Fruit fly (Drosophila melanogaster) whole organism, wandering third instar larva: ENCODE measurements around the gene ttk.
A peak's percentile ranks its signal among the peaks of the same experiment; 100 is the strongest.

Experiments
- Abd-B ChIP-seq: fragments of >200 bp; optimal IDR thresholded peaks from 2 replicates; lab custom pipeline; 2017; ENCODE audit warnings: missing biosample characterization, missing genetic modification characterization
- CG32264 ChIP-seq: fragments of 200-800 bp; sonication (Bioruptor generic); optimal IDR thresholded peaks from 2 replicates; lab custom pipeline; 2016; ENCODE audit warnings: missing biosample characterization, missing genetic modification characterization
- CG9705 ChIP-seq: fragments of 200-800 bp; sonication (Bioruptor generic); optimal IDR thresholded peaks from 2 replicates; lab custom pipeline; 2018; ENCODE audit warnings: missing biosample characterization, mild to moderate bottlenecking, missing genetic modification characterization
- Dfd ChIP-seq: fragments of >200 bp; optimal IDR thresholded peaks from 2 replicates; lab custom pipeline; 2017; ENCODE audit warnings: missing biosample characterization, missing genetic modification characterization
- Dif ChIP-seq: fragments of 200-275, 200-300 bp; sonication (Bioruptor generic); optimal IDR thresholded peaks from 2 replicates; lab custom pipeline; 2018; ENCODE audit warnings: missing biosample characterization, missing genetic modification characterization; ENCODE audit not compliant: partially characterized antibody
- Hnf4 ChIP-seq: fragments of 200-800 bp; sonication (Bioruptor generic); optimal IDR thresholded peaks from 2 replicates; lab custom pipeline; 2016; ENCODE audit warnings: missing biosample characterization, mild to moderate bottlenecking, missing genetic modification characterization
- Hr78 ChIP-seq: fragments of >200 bp; optimal IDR thresholded peaks from 2 replicates; lab custom pipeline; 2017; ENCODE audit warnings: missing biosample characterization, missing genetic modification characterization
- Hr83 ChIP-seq: fragments of 200-300 bp; sonication (Bioruptor generic); optimal IDR thresholded peaks from 2 replicates; lab custom pipeline; 2016; ENCODE audit warnings: missing biosample characterization, mild to moderate bottlenecking, missing genetic modification characterization, moderate library complexity; ENCODE audit not compliant: poor library complexity, severe bottlenecking
- Myc ChIP-seq: fragments of >200 bp; optimal IDR thresholded peaks from 2 replicates; lab custom pipeline; 2017
- OdsH ChIP-seq: fragments of 200-800 bp; sonication (Bioruptor generic); optimal IDR thresholded peaks from 2 replicates; lab custom pipeline; 2016; ENCODE audit warnings: missing biosample characterization, mild to moderate bottlenecking, missing genetic modification characterization
- Rel ChIP-seq, 2 experiments: fragments of 200-800 bp; sonication (Bioruptor generic) in 1 of 2; optimal IDR thresholded peaks; 2 replicates in 1 of 2; 3 replicates in 1 of 2; lab custom pipeline; 2016 to 2019; ENCODE audit warnings: mild to moderate bottlenecking in 2 of 2, missing biosample characterization in 2 of 2, missing genetic modification characterization in 2 of 2, moderate library complexity in 1 of 2
- Sp1 ChIP-seq: fragments of 200-800 bp; sonication (Bioruptor generic); optimal IDR thresholded peaks from 3 replicates; lab custom pipeline; 2019; ENCODE audit warnings: missing biosample characterization, mild to moderate bottlenecking, missing genetic modification characterization, moderate library complexity
- Vsx2 ChIP-seq: fragments of 200-300, 225-300 bp; sonication (Bioruptor generic); optimal IDR thresholded peaks from 2 replicates; lab custom pipeline; 2018; ENCODE audit warnings: missing biosample characterization, missing genetic modification characterization; ENCODE audit not compliant: partially characterized antibody
- br ChIP-seq: fragments of 200-800 bp; sonication (Bioruptor generic); optimal IDR thresholded peaks from 2 replicates; lab custom pipeline; 2016; ENCODE audit warnings: missing biosample characterization, missing genetic modification characterization
- brk ChIP-seq: fragments of 200-800 bp; sonication (Bioruptor generic); optimal IDR thresholded peaks from 2 replicates; lab custom pipeline; 2016; ENCODE audit warnings: missing biosample characterization, mild to moderate bottlenecking, missing genetic modification characterization
- dl ChIP-seq, 2 experiments: fragments of 175-275, 200-275 bp in 1 of 2; fragments of 200-275 bp in 1 of 2; sonication (Bioruptor generic); optimal IDR thresholded peaks; lab custom pipeline; 2018; ENCODE audit warnings: mild to moderate bottlenecking in 2 of 2, missing biosample characterization in 2 of 2, missing genetic modification characterization in 2 of 2, moderate library complexity in 2 of 2; ENCODE audit not compliant: partially characterized antibody in 2 of 2, insufficient read depth in 1 of 2
- dmrt93B ChIP-seq: fragments of 200-800 bp; sonication (Bioruptor generic); optimal IDR thresholded peaks from 2 replicates; lab custom pipeline; 2018; ENCODE audit warnings: missing biosample characterization, mild to moderate bottlenecking, missing genetic modification characterization
- dsf ChIP-seq: sonication (Bioruptor generic); optimal IDR thresholded peaks from 2 replicates; lab custom pipeline; 2016; ENCODE audit warnings: missing biosample characterization, missing genetic modification characterization, borderline replicate concordance
- ey ChIP-seq: fragments of 200-800 bp; sonication (Bioruptor generic); optimal IDR thresholded peaks from 2 replicates; lab custom pipeline; 2016; ENCODE audit warnings: missing biosample characterization, missing genetic modification characterization
- foxo ChIP-seq, 2 experiments: fragments of 200-800 bp; sonication (Bioruptor generic); optimal IDR thresholded peaks; 2 replicates in 1 of 2; 3 replicates in 1 of 2; lab custom pipeline; 2016 to 2017; ENCODE audit warnings: missing biosample characterization in 2 of 2, missing genetic modification characterization in 2 of 2
- fru ChIP-seq: fragments of 200-800 bp; sonication (Bioruptor generic); optimal IDR thresholded peaks from 3 replicates; lab custom pipeline; 2016; ENCODE audit warnings: missing biosample characterization, mild to moderate bottlenecking, missing genetic modification characterization
- h ChIP-seq: fragments of 200-800 bp; sonication (Bioruptor generic); optimal IDR thresholded peaks from 3 replicates; lab custom pipeline; 2016; ENCODE audit warnings: missing biosample characterization, mild to moderate bottlenecking, missing genetic modification characterization
- jim ChIP-seq: fragments of 175-275, 200-325 bp; sonication (Bioruptor generic); optimal IDR thresholded peaks from 2 replicates; lab custom pipeline; 2016; ENCODE audit warnings: missing biosample characterization, mild to moderate bottlenecking, missing genetic modification characterization
- lola ChIP-seq: fragments of >200 bp; optimal IDR thresholded peaks from 2 replicates; lab custom pipeline; 2017; ENCODE audit warnings: missing biosample characterization, missing genetic modification characterization
- pan ChIP-seq: fragments of >200 bp; optimal IDR thresholded peaks from 2 replicates; lab custom pipeline; 2017
- psq ChIP-seq: fragments of 200-800 bp; sonication (Bioruptor generic); optimal IDR thresholded peaks from 3 replicates; lab custom pipeline; 2017; ENCODE audit warnings: missing biosample characterization, mild to moderate bottlenecking, missing genetic modification characterization, moderate library complexity
- sage ChIP-seq: fragments of 200-800 bp; sonication (Bioruptor generic); optimal IDR thresholded peaks from 2 replicates; lab custom pipeline; 2016; ENCODE audit warnings: missing biosample characterization, mild to moderate bottlenecking, missing genetic modification characterization
- sv ChIP-seq: fragments of 200-800 bp; sonication (Bioruptor generic); optimal IDR thresholded peaks from 3 replicates; lab custom pipeline; 2016; ENCODE audit warnings: missing biosample characterization, missing genetic modification characterization
- tai ChIP-seq: sonication (Bioruptor generic); optimal IDR thresholded peaks from 2 replicates; lab custom pipeline; 2016; ENCODE audit warnings: missing biosample characterization, missing genetic modification characterization
- usp ChIP-seq: fragments of >200 bp; optimal IDR thresholded peaks from 2 replicates; lab custom pipeline; 2017; ENCODE audit warnings: missing biosample characterization, missing genetic modification characterization

Gene ttk

DNA sequence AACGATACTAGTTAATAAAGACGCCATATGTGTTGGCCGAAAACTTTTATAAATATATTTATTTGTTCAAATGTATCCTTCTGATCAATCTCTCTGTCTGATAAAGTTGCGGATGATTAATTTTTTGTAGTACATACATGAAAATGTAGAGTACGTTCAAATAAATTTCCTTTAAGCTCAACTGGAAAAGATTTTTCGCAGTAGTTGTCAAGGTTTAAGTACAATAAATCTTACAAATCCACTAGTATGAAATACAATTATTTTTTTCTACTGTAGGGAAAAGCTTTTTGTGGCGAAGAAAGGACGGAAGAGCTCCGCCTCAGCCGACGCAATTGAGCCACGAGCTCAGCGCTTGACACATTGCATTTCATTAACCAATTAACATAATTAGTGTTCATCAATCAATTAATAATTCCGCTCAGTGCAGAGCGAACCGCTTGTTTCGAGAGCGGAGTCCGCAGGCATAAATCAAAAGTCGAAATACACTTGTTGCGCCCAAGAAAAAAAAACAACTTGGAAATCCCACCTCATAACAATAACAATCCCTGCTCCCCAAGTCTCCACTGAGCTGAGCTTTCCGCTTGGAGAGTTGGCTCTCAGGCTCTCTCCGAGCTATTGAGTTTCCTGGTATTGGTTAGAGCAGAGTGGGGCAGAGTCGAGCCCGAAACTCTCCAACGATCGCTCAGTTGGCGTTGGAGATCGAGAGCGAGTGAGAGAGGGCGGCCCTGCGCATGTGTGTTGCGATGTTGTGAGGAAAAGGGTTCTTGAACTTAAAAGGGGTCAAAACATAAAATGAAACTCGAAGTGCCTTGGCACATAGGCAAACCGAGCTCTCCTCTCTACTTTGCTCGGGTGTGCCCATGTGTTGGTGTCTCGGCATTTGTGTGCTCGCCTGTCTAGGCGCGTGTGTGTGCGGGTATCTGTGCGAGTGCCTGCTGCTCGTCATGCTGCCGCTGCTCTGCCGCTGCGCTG is 24.7 kb upstream of the ttk start (continued):
- TF ChIP-seq ey (peak; percentile 3), pan (lab: Kevin White, UChicago) (no peak), Dif (peak; percentile 94), Dfd (GFP tag; lab: Kevin White, UChicago) (no peak), sage (GFP tag; lab: Kevin White, UChicago) (no peak), Sp1 (GFP tag; lab: Kevin White, UChicago) (peak; percentile 16), foxo (GFP tag; optimal IDR thresholded peaks at IDR 0.05; lab: Kevin White, UChicago) (peak in 1 of 2 experiments; percentile 35)

DNA sequence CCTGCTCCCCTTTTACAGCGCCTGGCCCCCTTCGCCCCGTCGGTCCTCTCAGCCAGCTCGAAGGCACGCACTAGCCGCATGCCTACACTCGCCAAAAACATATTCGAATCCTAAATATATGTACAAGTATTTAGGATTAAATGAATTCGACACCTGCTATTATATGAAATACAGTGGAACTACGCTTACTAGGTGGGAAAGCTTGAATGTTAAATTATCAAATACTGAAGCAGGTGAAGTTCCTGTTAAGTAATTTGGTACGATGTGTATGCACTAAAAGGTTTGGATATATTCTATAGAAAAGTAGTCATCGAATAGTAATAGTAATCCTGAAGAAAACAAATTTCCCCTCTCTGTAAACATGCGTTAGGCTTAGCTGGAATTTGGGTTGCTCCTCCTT is 23.9 kb upstream of the ttk start:
- TF ChIP-seq dmrt93B (GFP tag; lab: Kevin White, UChicago) (no peak), br (GFP tag; lab: Kevin White, UChicago) (no peak), dsf (no peak), ey (no peak), usp (no peak), foxo (GFP tag; optimal IDR thresholded peaks at IDR 0.05; lab: Kevin White, UChicago) (no peak), pan (lab: Kevin White, UChicago) (no peak), brk (no peak), jim (GFP tag; lab: Kevin White, UChicago) (no peak), fru (GFP tag; lab: Kevin White, UChicago) (no peak), dl (GFP tag; optimal IDR thresholded peaks at IDR 0.05; lab: Kevin White, UChicago; ENCODE audit: insufficient read depth in 1 of 2, partially characterized antibody in 2 of 2) (no peak), Hnf4 (GFP tag; lab: Kevin White, UChicago) (no peak), Sp1 (GFP tag; lab: Kevin White, UChicago) (no peak), lola (GFP tag; lab: Kevin White, UChicago) (no peak), tai (GFP tag; lab: Kevin White, UChicago) (no peak), Abd-B (GFP tag; lab: Kevin White, UChicago) (no peak), Myc (lab: Kevin White, UChicago) (no peak), OdsH (no peak), sv (GFP tag; lab: Kevin White, UChicago) (no peak), CG32264 (no peak)
- TF ChIP-seq, all 38 proteins: peak for 0

DNA sequence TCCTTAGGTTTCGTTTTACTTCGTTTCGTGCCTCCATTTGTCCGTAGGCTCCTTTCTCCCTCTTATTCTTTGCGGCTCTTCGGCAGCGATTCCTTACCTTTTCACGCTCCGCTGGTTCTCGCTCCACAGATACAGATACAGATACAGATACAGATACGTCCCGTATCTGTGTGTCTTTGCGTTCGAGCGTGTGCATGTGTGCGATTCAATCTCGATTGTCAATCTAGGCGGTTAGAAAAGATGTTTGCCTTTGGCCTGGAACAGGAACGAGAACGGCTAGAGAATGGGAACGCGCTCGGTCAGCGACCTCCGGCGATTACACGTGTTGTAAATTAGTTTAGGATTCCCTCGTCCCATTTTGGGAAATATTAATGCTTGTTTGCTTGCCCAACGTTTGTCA is 23.2 kb upstream of the ttk start:
- no peak for TF ChIP-seq jim (GFP tag; lab: Kevin White, UChicago)
- TF ChIP-seq Hr78 (GFP tag; lab: Kevin White, UChicago), result no peak
- no peak for TF ChIP-seq Vsx2 (GFP tag; lab: Kevin White, UChicago)
- no peak for TF ChIP-seq Rel (GFP tag; optimal IDR thresholded peaks at IDR 0.05; lab: Kevin White, UChicago)
- TF ChIP-seq Rel (tag; optimal IDR thresholded peaks at IDR 0.05; lab: Kevin White, UChicago), result no peak

DNA sequence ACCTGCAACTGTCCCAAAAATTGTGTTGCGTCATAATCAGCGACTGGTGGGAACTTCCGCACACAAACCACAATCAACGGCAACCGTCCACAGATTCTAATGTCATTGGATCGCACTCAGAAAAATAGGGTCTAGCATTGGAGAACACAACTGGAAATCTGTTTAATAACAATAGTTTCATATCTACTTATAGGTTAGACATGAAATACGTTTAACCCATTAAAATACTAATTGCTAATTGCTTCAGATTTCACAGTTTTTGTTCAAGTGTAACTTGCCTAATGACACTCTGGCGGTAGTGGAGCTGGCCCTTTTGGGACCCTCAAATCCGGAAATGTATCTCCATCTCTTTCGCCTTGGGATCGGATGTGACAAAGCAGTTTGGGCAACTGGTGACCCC is 17.0 kb upstream of the ttk start:
- TF ChIP-seq h (GFP tag; lab: Kevin White, UChicago) (peak; percentile 0), brk (no peak), foxo (GFP tag; optimal IDR thresholded peaks at IDR 0.05; lab: Kevin White, UChicago) (peak in 1 of 2 experiments; percentile 32), psq (no peak)

DNA sequence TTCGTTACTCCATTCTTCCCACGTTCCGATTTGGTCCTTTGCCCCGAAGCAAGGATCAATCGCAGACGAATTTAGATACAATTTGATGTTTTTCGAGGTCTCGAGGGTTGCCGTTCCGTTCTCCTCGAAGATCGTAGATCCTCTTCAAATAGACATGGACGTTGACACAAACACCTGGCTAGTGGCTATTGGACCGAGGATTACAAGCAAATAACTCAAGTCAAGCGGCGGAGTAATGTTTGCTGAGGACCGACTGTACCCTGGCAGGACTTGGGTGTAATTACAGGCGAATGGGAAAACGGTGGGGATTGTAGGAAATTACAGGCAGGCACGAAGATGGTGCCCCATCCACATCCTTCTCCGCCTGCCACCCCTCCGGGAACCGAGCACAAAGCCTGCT is 16.1 kb upstream of the ttk start:
- TF ChIP-seq psq, result no peak
- TF ChIP-seq Rel (GFP tag; optimal IDR thresholded peaks at IDR 0.05; lab: Kevin White, UChicago), result no peak
- no peak for TF ChIP-seq Rel (tag; optimal IDR thresholded peaks at IDR 0.05; lab: Kevin White, UChicago)
- TF ChIP-seq brk, result no peak
- no peak for TF ChIP-seq dl (GFP tag; optimal IDR thresholded peaks at IDR 0.05; lab: Kevin White, UChicago; ENCODE audit: insufficient read depth in 1 of 2, partially characterized antibody in 2 of 2)
- TF ChIP-seq tai (GFP tag; lab: Kevin White, UChicago), result no peak
- no peak for TF ChIP-seq Hr83 (GFP tag; lab: Kevin White, UChicago)
- TF ChIP-seq dmrt93B (GFP tag; lab: Kevin White, UChicago), result no peak
- TF ChIP-seq Dfd (GFP tag; lab: Kevin White, UChicago), result no peak
- TF ChIP-seq fru (GFP tag; lab: Kevin White, UChicago), result no peak
- TF ChIP-seq Abd-B (GFP tag; lab: Kevin White, UChicago), result no peak
- no peak for TF ChIP-seq CG9705 (GFP tag; lab: Kevin White, UChicago)
- TF ChIP-seq dsf, result no peak
- no peak for TF ChIP-seq Myc (lab: Kevin White, UChicago)
- TF ChIP-seq ey, result no peak
